Worm (Caenorhabditis elegans) whole organism, mixed stage, embryonic: ENCODE data around the gene C11H1.5.

Experiments
- M03D4.4 ChIP-seq: sonication (generic microtip); optimal IDR thresholded peaks from 2 replicates; lab custom pipeline; 2017; ENCODE audit warnings: mild to moderate bottlenecking, missing genetic modification characterization, missing compliant biosample characterization
- bed-3 ChIP-seq: fragments of 200-800 bp; sonication (Bioruptor generic); optimal IDR thresholded peaks from 3 replicates; lab custom pipeline; 2018; ENCODE audit warnings: mild to moderate bottlenecking, missing genetic modification characterization, moderate library complexity, missing compliant biosample characterization
- blmp-1 ChIP-seq: fragments of 150-350 bp; optimal IDR thresholded peaks from 2 replicates; lab custom pipeline; 2014; ENCODE audit warnings: missing biosample characterization, missing genetic modification characterization
- ceh-39 ChIP-seq: fragments of 150-350 bp; optimal IDR thresholded peaks from 2 replicates; lab custom pipeline; 2014; ENCODE audit warnings: missing biosample characterization, missing genetic modification characterization
- ceh-43 ChIP-seq: fragments of 200-800 bp; sonication (Bioruptor generic); optimal IDR thresholded peaks from 2 replicates; lab custom pipeline; 2018; ENCODE audit warnings: mild to moderate bottlenecking, missing genetic modification characterization, moderate library complexity, missing compliant biosample characterization
- ceh-83 ChIP-seq: fragments of 200-800 bp; sonication (Bioruptor generic); optimal IDR thresholded peaks from 2 replicates; lab custom pipeline; 2018; ENCODE audit warnings: mild to moderate bottlenecking, missing genetic modification characterization, missing compliant biosample characterization
- ces-1 ChIP-seq: fragments of 150-350 bp; optimal IDR thresholded peaks from 2 replicates; lab custom pipeline; 2014; ENCODE audit warnings: missing biosample characterization, missing genetic modification reagents, missing genetic modification characterization
- cnd-1 ChIP-seq: fragments of 200-800 bp; sonication (Bioruptor generic); optimal IDR thresholded peaks from 2 replicates; lab custom pipeline; 2018; ENCODE audit warnings: mild to moderate bottlenecking, missing genetic modification characterization, missing compliant biosample characterization
- drap-1 ChIP-seq: fragments of 200-800 bp; sonication (Bioruptor generic); optimal IDR thresholded peaks from 3 replicates; lab custom pipeline; 2018; ENCODE audit warnings: mild to moderate bottlenecking, missing genetic modification characterization, missing compliant biosample characterization
- elt-1 ChIP-seq: sonication (generic microtip); optimal IDR thresholded peaks from 2 replicates; lab custom pipeline; 2017; ENCODE audit warnings: missing genetic modification characterization, mild to moderate bottlenecking, missing compliant biosample characterization, antibody characterized with exemption, moderate library complexity, borderline replicate concordance; ENCODE audit not compliant: insufficient read depth
- elt-3 ChIP-seq: fragments of 150-350 bp; optimal IDR thresholded peaks from 2 replicates; lab custom pipeline; 2014; ENCODE audit warnings: missing biosample characterization, missing genetic modification characterization
- flh-1 ChIP-seq: fragments of 200-800 bp; sonication (Bioruptor generic); optimal IDR thresholded peaks from 2 replicates; lab custom pipeline; 2018; ENCODE audit warnings: mild to moderate bottlenecking, missing genetic modification characterization, moderate library complexity, missing compliant biosample characterization
- ham-2 ChIP-seq: fragments of 200-800 bp; sonication (Bioruptor generic); optimal IDR thresholded peaks from 2 replicates; lab custom pipeline; 2018; ENCODE audit warnings: mild to moderate bottlenecking, missing genetic modification characterization, missing compliant biosample characterization
- hlh-1 ChIP-seq: fragments of 150-350 bp; optimal IDR thresholded peaks from 2 replicates; lab custom pipeline; 2014; ENCODE audit warnings: missing biosample characterization, missing genetic modification reagents, missing genetic modification characterization
- lin-13 ChIP-seq: fragments of 150-350 bp; optimal IDR thresholded peaks from 2 replicates; lab custom pipeline; 2014; ENCODE audit warnings: missing biosample characterization, missing genetic modification characterization
- lin-32 ChIP-seq: fragments of 200-800 bp; sonication (Bioruptor generic); optimal IDR thresholded peaks from 2 replicates; lab custom pipeline; 2018; ENCODE audit warnings: mild to moderate bottlenecking, missing genetic modification characterization, missing compliant biosample characterization
- lsy-2 ChIP-seq: fragments of 150-350 bp; optimal IDR thresholded peaks from 2 replicates; lab custom pipeline; 2014; ENCODE audit warnings: missing biosample characterization, missing genetic modification characterization
- mab-5 ChIP-seq: fragments of 150-350 bp; optimal IDR thresholded peaks from 2 replicates; lab custom pipeline; 2014; ENCODE audit warnings: missing biosample characterization, missing genetic modification characterization
- mep-1 ChIP-seq: fragments of 150-350 bp; optimal IDR thresholded peaks from 2 replicates; lab custom pipeline; 2017; ENCODE audit warnings: missing biosample characterization, missing genetic modification reagents, missing genetic modification characterization, inconsistent platforms
- mls-2 ChIP-seq: sonication (generic microtip); optimal IDR thresholded peaks from 2 replicates; lab custom pipeline; 2016; ENCODE audit warnings: mild to moderate bottlenecking, missing genetic modification characterization, moderate library complexity, missing compliant biosample characterization
- nhr-12 ChIP-seq: fragments of 150-350 bp; optimal IDR thresholded peaks from 2 replicates; lab custom pipeline; 2014; ENCODE audit warnings: missing biosample characterization, missing genetic modification characterization
- nhr-2 ChIP-seq: fragments of 150-350 bp; optimal IDR thresholded peaks from 2 replicates; lab custom pipeline; 2014; ENCODE audit warnings: missing biosample characterization, missing genetic modification characterization
- nhr-237 ChIP-seq: fragments of 150-350 bp; optimal IDR thresholded peaks from 2 replicates; lab custom pipeline; 2014; ENCODE audit warnings: missing biosample characterization, missing genetic modification characterization
- nhr-28 ChIP-seq: fragments of 150-350 bp; optimal IDR thresholded peaks from 2 replicates; lab custom pipeline; 2014; ENCODE audit warnings: missing biosample characterization, missing genetic modification characterization
- nhr-76 ChIP-seq: sonication (generic microtip); optimal IDR thresholded peaks from 2 replicates; lab custom pipeline; 2017; ENCODE audit warnings: missing biosample characterization, missing genetic modification characterization
- pha-4 ChIP-seq: fragments of 150-350 bp; optimal IDR thresholded peaks from 2 replicates; lab custom pipeline; 2018; ENCODE audit warnings: missing biosample characterization, missing genetic modification reagents, missing genetic modification characterization
- sem-2 ChIP-seq: fragments of 200-800 bp; sonication (Bioruptor generic); optimal IDR thresholded peaks from 2 replicates; lab custom pipeline; 2018; ENCODE audit warnings: mild to moderate bottlenecking, missing genetic modification characterization, missing compliant biosample characterization
- snpc-4 ChIP-seq: fragments of 150-350 bp; optimal IDR thresholded peaks from 2 replicates; lab custom pipeline; 2014; ENCODE audit warnings: missing biosample characterization, missing genetic modification characterization
- sptf-1 ChIP-seq: sonication (generic microtip); optimal IDR thresholded peaks from 2 replicates; lab custom pipeline; 2017; ENCODE audit warnings: mild to moderate bottlenecking, missing genetic modification characterization, moderate library complexity, missing compliant biosample characterization
- tbx-8 ChIP-seq: fragments of 200-800 bp; sonication (Bioruptor generic); optimal IDR thresholded peaks from 2 replicates; lab custom pipeline; 2018; ENCODE audit warnings: mild to moderate bottlenecking, missing genetic modification characterization, moderate library complexity, missing compliant biosample characterization
- unc-120 ChIP-seq: sonication (generic microtip); optimal IDR thresholded peaks from 2 replicates; lab custom pipeline; 2017; ENCODE audit warnings: missing genetic modification characterization, missing compliant biosample characterization; ENCODE audit not compliant: poor library complexity, severe bottlenecking
- unc-39 ChIP-seq: fragments of 150-350 bp; optimal IDR thresholded peaks from 2 replicates; lab custom pipeline; 2014; ENCODE audit warnings: missing biosample characterization, missing genetic modification characterization
- unc-62 ChIP-seq: fragments of 150-350 bp; optimal IDR thresholded peaks from 2 replicates; lab custom pipeline; 2014; ENCODE audit warnings: missing biosample characterization, missing genetic modification reagents, missing genetic modification characterization
- zip-8 ChIP-seq: fragments of 150-350 bp; optimal IDR thresholded peaks from 2 replicates; lab custom pipeline; 2014; ENCODE audit warnings: missing biosample characterization, missing genetic modification characterization
- ztf-11 ChIP-seq: fragments of 150-350 bp; optimal IDR thresholded peaks from 2 replicates; lab custom pipeline; 2014; ENCODE audit warnings: missing biosample characterization, missing genetic modification characterization

Gene C11H1.5

DNA sequence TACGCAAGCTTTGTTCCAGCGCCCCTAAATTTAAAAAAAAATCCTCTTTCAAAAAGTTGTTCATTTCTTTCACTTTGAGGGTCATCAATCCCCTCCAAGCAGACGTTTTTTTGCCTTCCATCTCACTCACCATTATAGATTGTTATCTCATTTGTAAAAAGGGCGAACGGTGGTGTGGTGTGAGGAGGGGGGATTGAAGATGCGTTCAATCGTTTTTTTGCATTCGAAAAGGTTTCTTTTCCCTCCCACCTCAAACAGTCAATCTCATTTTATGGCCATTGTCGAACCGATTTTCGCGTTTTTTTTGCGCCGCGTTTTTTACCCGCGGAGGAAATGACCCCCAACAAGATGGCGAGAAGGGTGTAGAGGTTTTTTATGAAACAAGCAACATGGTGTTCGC, 35.9 kb upstream of the C11H1.5 start:
- TF ChIP-seq nhr-12 = no peak
- no peak for TF ChIP-seq tbx-8 (GFP tag; lab: Kevin White, UChicago)
- no peak for TF ChIP-seq lin-32 (GFP tag; lab: Kevin White, UChicago)
- no peak for TF ChIP-seq unc-39 (tag; lab: Kevin White, UChicago)
- no peak for TF ChIP-seq blmp-1 (tag; lab: Kevin White, UChicago)
- no peak for TF ChIP-seq drap-1 (GFP tag; lab: Kevin White, UChicago)
- TF ChIP-seq elt-1 = no peak

ce11 chrX:14335621-14336020, 32.6 kb upstream of the C11H1.5 start:
- TF ChIP-seq pha-4 (tag; lab: Kevin White, UChicago) (peak; percentile 6), mab-5 (tag; lab: Kevin White, UChicago) (no peak), elt-3 (tag; lab: Kevin White, UChicago) (no peak), tbx-8 (GFP tag; lab: Kevin White, UChicago) (no peak), ceh-39 (no peak), nhr-237 (tag; lab: Kevin White, UChicago) (no peak), snpc-4 (tag; lab: Kevin White, UChicago) (no peak), mls-2 (tag; lab: Kevin White, UChicago) (no peak), bed-3 (no peak), nhr-2 (tag; lab: Kevin White, UChicago) (no peak), ceh-83 (GFP tag; lab: Kevin White, UChicago) (no peak), drap-1 (GFP tag; lab: Kevin White, UChicago) (peak; percentile 6), ceh-43 (GFP tag; lab: Kevin White, UChicago) (no peak), blmp-1 (tag; lab: Kevin White, UChicago) (no peak), M03D4.4 (peak; percentile 49), nhr-28 (no peak), zip-8 (tag; lab: Kevin White, UChicago) (no peak), ces-1 (GFP tag; lab: Kevin White, UChicago) (no peak), lin-32 (GFP tag; lab: Kevin White, UChicago) (no peak), hlh-1 (peak; percentile 92), flh-1 (no peak), unc-39 (tag; lab: Kevin White, UChicago) (no peak), nhr-76 (tag; lab: Kevin White, UChicago) (no peak), mep-1 (tag; lab: Kevin White, UChicago) (no peak), lin-13 (tag; lab: Kevin White, UChicago) (no peak), nhr-12 (no peak), lsy-2 (no peak), ztf-11 (tag; lab: Kevin White, UChicago) (no peak), unc-120 (peak; percentile 19), sem-2 (GFP tag; lab: Kevin White, UChicago) (no peak), cnd-1 (tag; lab: Kevin White, UChicago) (no peak), sptf-1 (tag; lab: Kevin White, UChicago) (peak; percentile 31), ham-2 (GFP tag; lab: Kevin White, UChicago) (no peak), elt-1 (no peak), unc-62 (no peak)
- TF ChIP-seq, all 35 proteins: peak for 6

DNA sequence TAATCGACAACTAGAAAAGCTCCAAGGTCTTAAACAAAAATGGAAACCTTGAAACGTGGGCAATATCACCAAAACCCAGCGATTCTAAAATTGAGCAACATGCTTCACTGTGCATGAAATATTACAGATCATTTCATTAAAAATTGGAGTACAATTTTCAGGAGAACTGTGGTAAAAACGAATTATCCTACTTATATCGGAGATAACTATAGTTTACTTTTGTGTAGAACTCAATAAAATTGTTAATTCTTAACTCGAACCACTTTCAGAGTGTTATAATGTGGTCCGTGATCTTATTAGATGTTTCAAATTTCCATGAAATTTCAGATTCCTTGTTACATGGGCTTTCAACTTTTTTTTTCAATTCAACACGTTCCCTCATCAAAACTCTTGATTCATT, 32.2 kb upstream of the C11H1.5 start, which contains the start of gene K04G11.1:
TSS of gene K04G11.1 (plus strand) at position 301 of the 400 bp plus-strand sequence.
- TF ChIP-seq ceh-43 (GFP tag; lab: Kevin White, UChicago) = no peak
- no peak for TF ChIP-seq lsy-2
- no peak for TF ChIP-seq ces-1 (GFP tag; lab: Kevin White, UChicago)
- no peak for TF ChIP-seq ztf-11 (tag; lab: Kevin White, UChicago)
- TF ChIP-seq ceh-83 (GFP tag; lab: Kevin White, UChicago) = no peak
- no peak for TF ChIP-seq nhr-76 (tag; lab: Kevin White, UChicago)
- no peak for TF ChIP-seq nhr-28
- TF ChIP-seq elt-3 (tag; lab: Kevin White, UChicago) = no peak
- TF ChIP-seq, all 35 proteins: peak for 0

DNA sequence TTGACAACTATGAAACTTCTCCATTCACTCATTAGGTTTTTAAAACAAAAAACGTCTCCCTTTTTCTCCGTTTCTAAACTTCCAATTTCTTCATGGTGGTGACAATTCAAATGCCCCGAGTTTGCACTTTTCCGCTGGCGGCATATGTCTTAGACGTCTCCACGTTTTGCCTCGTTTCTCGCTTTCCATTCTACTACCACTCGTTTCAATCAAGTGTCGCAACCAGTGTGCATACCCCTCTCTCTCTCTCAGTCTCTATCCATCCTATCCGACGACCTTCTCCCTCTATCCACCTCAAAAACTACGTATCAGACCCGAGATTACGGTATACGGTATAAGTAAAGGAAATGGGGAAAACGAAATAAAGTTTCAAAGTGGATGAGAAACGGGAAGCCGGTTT, 31.2 kb upstream of the C11H1.5 start:
- no peak for TF ChIP-seq lsy-2
- no peak for TF ChIP-seq nhr-28
- TF ChIP-seq ces-1 (GFP tag; lab: Kevin White, UChicago) = no peak
- no peak for TF ChIP-seq blmp-1 (tag; lab: Kevin White, UChicago)
- no peak for TF ChIP-seq M03D4.4
- TF ChIP-seq unc-120 = peak; percentile 36
- peak; percentile 78 for TF ChIP-seq hlh-1
- TF ChIP-seq ceh-43 (GFP tag; lab: Kevin White, UChicago) = no peak
